Worm (Caenorhabditis elegans): ENCODE measurements around the gene fbxa-174.

ce11 chrV:17532686-17533085 lies 25.6 kb downstream of the fbxa-174 start, which contains the start of gene C18D4.3:
- no peak for TF ChIP-seq lin-15B (tag; optimal IDR thresholded peaks at IDR 0.05)
- TF ChIP-seq Y105C5A.15 (GFP tag; IDR thresholded peaks at IDR 0.05): no peak
- no peak for TF ChIP-seq daf-12 (tag; optimal IDR thresholded peaks at IDR 0.05)
- TF ChIP-seq ama-1 (optimal IDR thresholded peaks at IDR 0.05): no peak
- TF ChIP-seq fkh-10 (GFP tag; optimal IDR thresholded peaks at IDR 0.05): no peak
- TF ChIP-seq egl-43 (GFP tag; IDR thresholded peaks at IDR 0.05): no peak
- TF ChIP-seq ztf-11 (tag; optimal IDR thresholded peaks at IDR 0.05): no peak
- no peak for TF ChIP-seq fos-1 (tag; optimal IDR thresholded peaks at IDR 0.05)
- no peak for TF ChIP-seq egl-27 (tag; optimal IDR thresholded peaks at IDR 0.05)
- no peak for TF ChIP-seq ces-1 (GFP tag; optimal IDR thresholded peaks at IDR 0.05)
- no peak for TF ChIP-seq rbr-2 (tag; optimal IDR thresholded peaks at IDR 0.05)
- no peak for TF ChIP-seq pqm-1 (tag; optimal IDR thresholded peaks at IDR 0.05)

Measured in whole organism, L4 larva.